Fruit fly (Drosophila melanogaster): Measurements from ENCODE around the gene SH3PX1.

- no peak for TF ChIP-seq CTCF (optimal IDR thresholded peaks at IDR 0.05)
- TF ChIP-seq CG8478 (optimal IDR thresholded peaks at IDR 0.05): no peak
These were observed 16.7 kb downstream of the SH3PX1 start, which contains the start of gene Prps for dm6 chr3L:9696650-9697526.

Data from S2 (cell line).